Worm (Caenorhabditis elegans) whole organism, young adult: Measurements from ENCODE around the gene ceh-38.

Experiments used
- F52B5.7 ChIP-seq: sonication (generic microtip); optimal IDR thresholded peaks from 2 replicates; lab custom pipeline; 2016; ENCODE audit warnings: mild to moderate bottlenecking, missing genetic modification characterization, missing compliant biosample characterization
- Y56A3A.18 ChIP-seq: fragments of 200-800 bp; sonication (Bioruptor generic); IDR thresholded peaks from 2 replicates; pipeline ENCODE4 v1.3.6; 2022; ENCODE audit warnings: missing genetic modification reagents, missing genetic modification characterization, missing compliant biosample characterization
- aptf-3 ChIP-seq: fragments of 200-800 bp; sonication (Bioruptor generic); IDR thresholded peaks from 2 replicates; pipeline ENCODE4 v1.3.6; 2022; ENCODE audit warnings: missing genetic modification characterization, missing compliant biosample characterization
- attf-3 ChIP-seq: fragments of 200-800 bp; sonication (Bioruptor generic); conservative IDR thresholded peaks from 2 replicates; pipeline ENCODE4 v1.3.6; 2022; ENCODE audit warnings: missing genetic modification reagents, missing genetic modification characterization, missing compliant biosample characterization
- bed-2 ChIP-seq: fragments of 200-800 bp; sonication (Bioruptor generic); IDR thresholded peaks from 2 replicates; pipeline ENCODE4 v1.3.6; 2022; ENCODE audit warnings: missing genetic modification reagents, missing genetic modification characterization, missing compliant biosample characterization
- lsl-1 ChIP-seq: fragments of 200-800 bp; sonication (Bioruptor generic); optimal IDR thresholded peaks from 2 replicates; lab custom pipeline; 2018; ENCODE audit warnings: mild to moderate bottlenecking, missing genetic modification characterization, moderate library complexity, missing compliant biosample characterization
- snpc-4 ChIP-seq, 5 experiments: fragments of 150-350 bp in 1 of 5; sonication (generic microtip) in 4 of 5; optimal IDR thresholded peaks; 2 replicates each; lab custom pipeline; 2014 to 2018; ENCODE audit warnings: missing genetic modification characterization in 5 of 5, missing biosample characterization in 3 of 5, antibody characterized with exemption in 2 of 5, mild to moderate bottlenecking in 2 of 5, missing compliant biosample characterization in 2 of 5, missing genotype in 2 of 5, moderate library complexity in 2 of 5, missing genetic modification reagents in 1 of 5

- TF ChIP-seq lsl-1 (GFP tag; lab: Kevin White, UChicago) (no peak), bed-2 (GFP tag; lab: Robert Waterston, UW) (no peak), snpc-4 (GFP tag; optimal IDR thresholded peaks at IDR 0.05; lab: Kevin White, UChicago) (no peak), snpc-4 (tag; optimal IDR thresholded peaks at IDR 0.05; lab: Kevin White, UChicago) (no peak), Y56A3A.18 (no peak), aptf-3 (GFP tag; lab: Robert Waterston, UW) (no peak), F52B5.7 (tag; lab: Kevin White, UChicago) (no peak), attf-3 (no peak)
Measured at ce11 chrII:6908689-6909088, 42.6 kb upstream of the ceh-38 start.
